In genomic region chr4:486435-486834, dm6 we compare ENCODE assay signal across 1 fruit fly cellular context.
TF ChIP-seq lines count a peak whose summit lies in the region.

No protein-coding gene starts in this region.

TF ChIP-seq in whole organism, embryonic, 481 proteins besides CTCF, POLR2A, EP300 and RAD21 (continued from another document and continues in another):
- TF ChIP-seq ci (GFP tag; IDR thresholded peaks at IDR 0.05; lab: Robert Waterston, UW) = peak; percentile 56; the same call in 2 of the 3 replicates
- no peak for TF ChIP-seq br (optimal IDR thresholded peaks at IDR 0.05; lab: Kevin White, UChicago)
- TF ChIP-seq fd64A (GFP tag; optimal IDR thresholded peaks at IDR 0.05; lab: Kevin White, UChicago) = no peak
- TF ChIP-seq zfh1 (GFP tag; IDR thresholded peaks at IDR 0.05; lab: Robert Waterston, UW) = 0 out of 3 replicates have a peak, but pooled peaks have one; percentile 36
- TF ChIP-seq bowl (GFP tag; IDR thresholded peaks at IDR 0.05; lab: Robert Waterston, UW) = no peak
- peak; percentile 30 for TF ChIP-seq pnt (GFP tag; optimal IDR thresholded peaks at IDR 0.05; lab: Kevin White, UChicago)
- peak; percentile 15 for TF ChIP-seq CG8388 (GFP tag; optimal IDR thresholded peaks at IDR 0.05; lab: Kevin White, UChicago)
- peak; percentile 59 for TF ChIP-seq CG3163 (GFP tag; optimal IDR thresholded peaks at IDR 0.05; lab: Kevin White, UChicago)
- TF ChIP-seq CG12071 (GFP tag; optimal IDR thresholded peaks at IDR 0.05; lab: Kevin White, UChicago) = no peak
- TF ChIP-seq D (optimal IDR thresholded peaks at IDR 0.05; lab: Kevin White, UChicago) = no peak
- no peak for TF ChIP-seq D (GFP tag; optimal IDR thresholded peaks at IDR 0.05; lab: Kevin White, UChicago)
- TF ChIP-seq Sry-β (GFP tag; optimal IDR thresholded peaks at IDR 0.05; lab: Kevin White, UChicago) = no peak
- no peak for TF ChIP-seq CG9727 (GFP tag; optimal IDR thresholded peaks at IDR 0.05; lab: Kevin White, UChicago)
- peak; percentile 65 for TF ChIP-seq CG13624 (GFP tag; optimal IDR thresholded peaks at IDR 0.05; lab: Kevin White, UChicago)
- TF ChIP-seq Opbp (GFP tag; IDR thresholded peaks at IDR 0.05; lab: Robert Waterston, UW; ENCODE audit: partially characterized antibody) = peak; percentile 95; the same call in 2 of the 3 replicates
- no peak for TF ChIP-seq Optix (GFP tag; IDR thresholded peaks at IDR 0.05; lab: Robert Waterston, UW)
- no peak for TF ChIP-seq CG12744 (GFP tag; optimal IDR thresholded peaks at IDR 0.05; lab: Kevin White, UChicago)
- peak; percentile 61 for TF ChIP-seq abd-A (tag; optimal IDR thresholded peaks at IDR 0.05; lab: Kevin White, UChicago)
- TF ChIP-seq CG17186 (GFP tag; optimal IDR thresholded peaks at IDR 0.05; lab: Kevin White, UChicago) = peak; percentile 13
- no peak for TF ChIP-seq Tbp (GFP tag; optimal IDR thresholded peaks at IDR 0.05; lab: Kevin White, UChicago)
- TF ChIP-seq CG12155 (GFP tag; optimal IDR thresholded peaks at IDR 0.05; lab: Kevin White, UChicago) = peak; percentile 41
- no peak for TF ChIP-seq Abd-B (GFP tag; optimal IDR thresholded peaks at IDR 0.05; lab: Kevin White, UChicago)
- no peak for TF ChIP-seq CG6689 (GFP tag; IDR thresholded peaks at IDR 0.05; lab: Robert Waterston, UW)
- TF ChIP-seq CG17912 (GFP tag; optimal IDR thresholded peaks at IDR 0.05; lab: Kevin White, UChicago) = no peak
- TF ChIP-seq dan (GFP tag; IDR thresholded peaks at IDR 0.05; lab: Robert Waterston, UW) = no peak
- peak; percentile 3 for TF ChIP-seq twi (tag; optimal IDR thresholded peaks at IDR 0.05; lab: Kevin White, UChicago)
- peak; percentile 87 for TF ChIP-seq sens (GFP tag; lab: Kevin White, UChicago)
- TF ChIP-seq Adf1 (GFP tag; IDR thresholded peaks at IDR 0.05; lab: Robert Waterston, UW) = no peak
- peak; percentile 52 for TF ChIP-seq Nf-YC (tag; optimal IDR thresholded peaks at IDR 0.05; lab: Kevin White, UChicago)
- TF ChIP-seq Bgb (GFP tag; IDR thresholded peaks at IDR 0.05; lab: Robert Waterston, UW; ENCODE audit: partially characterized antibody) = peak; percentile 98
- TF ChIP-seq Fer3 (tag; optimal IDR thresholded peaks at IDR 0.05; lab: Kevin White, UChicago) = peak; percentile 33
- TF ChIP-seq seq (GFP tag; IDR thresholded peaks at IDR 0.05; lab: Robert Waterston, UW) = no peak
- TF ChIP-seq zf30C (GFP tag; optimal IDR thresholded peaks at IDR 0.05; lab: Kevin White, UChicago) = no peak
- TF ChIP-seq Med (GFP tag; lab: Kevin White, UChicago) = peak; percentile 91
- peak in 1 of 2 experiments; percentile 7 for TF ChIP-seq Hr78 (GFP tag; optimal IDR thresholded peaks at IDR 0.05; lab: Kevin White, UChicago)
- TF ChIP-seq NC2β (GFP tag; optimal IDR thresholded peaks at IDR 0.05; lab: Kevin White, UChicago) = peak; percentile 21
- TF ChIP-seq Fer2 (tag; optimal IDR thresholded peaks at IDR 0.05; lab: Kevin White, UChicago) = no peak
- TF ChIP-seq GATAe (GFP tag; conservative IDR thresholded peaks at IDR 0.05; lab: Robert Waterston, UW) = no peak
- no peak for TF ChIP-seq CG2875 (GFP tag; optimal IDR thresholded peaks at IDR 0.05; lab: Kevin White, UChicago)
- TF ChIP-seq ato (GFP tag; IDR thresholded peaks at IDR 0.05; lab: Robert Waterston, UW; ENCODE audit: partially characterized antibody) = peak; percentile 96
- no peak for TF ChIP-seq Poxn (GFP tag; IDR thresholded peaks at IDR 0.05; lab: Robert Waterston, UW)
- peak; percentile 91 for TF ChIP-seq CG8290 (GFP tag; optimal IDR thresholded peaks at IDR 0.05; lab: Kevin White, UChicago)
- TF ChIP-seq CG8290 (tag; optimal IDR thresholded peaks at IDR 0.05; lab: Kevin White, UChicago) = peak; percentile 35 to 73
- TF ChIP-seq tgo (GFP tag; IDR thresholded peaks at IDR 0.05; lab: Robert Waterston, UW) = 0 out of 3 replicates have a peak, but pooled peaks have one; percentile 33
- peak; percentile 15 for TF ChIP-seq CG12236 (GFP tag; optimal IDR thresholded peaks at IDR 0.05; lab: Kevin White, UChicago)
- TF ChIP-seq CG9215 (GFP tag; IDR thresholded peaks at IDR 0.05; lab: Robert Waterston, UW) = no peak
- TF ChIP-seq CG34224 (GFP tag; IDR thresholded peaks at IDR 0.05; lab: Robert Waterston, UW; ENCODE audit: partially characterized antibody) = peak; percentile 95
- TF ChIP-seq ems (GFP tag; optimal IDR thresholded peaks at IDR 0.05; lab: Kevin White, UChicago) = peak; percentile 33
- TF ChIP-seq chn (GFP tag; optimal IDR thresholded peaks at IDR 0.05; lab: Kevin White, UChicago) = no peak
- TF ChIP-seq sc (optimal IDR thresholded peaks at IDR 0.05; lab: Kevin White, UChicago) = no peak
- no peak for TF ChIP-seq sc (GFP tag; optimal IDR thresholded peaks at IDR 0.05; lab: Kevin White, UChicago)
- TF ChIP-seq CG6765 (GFP tag; optimal IDR thresholded peaks at IDR 0.05; lab: Kevin White, UChicago) = no peak
- TF ChIP-seq crp (GFP tag; optimal IDR thresholded peaks at IDR 0.05; lab: Kevin White, UChicago) = peak; percentile 8 to 68
- peak; percentile 6 for TF ChIP-seq MESR4 (GFP tag; optimal IDR thresholded peaks at IDR 0.05; lab: Kevin White, UChicago)
- TF ChIP-seq danr (GFP tag; IDR thresholded peaks at IDR 0.05; lab: Robert Waterston, UW) = no peak
- no peak for TF ChIP-seq CG18619 (GFP tag; optimal IDR thresholded peaks at IDR 0.05; lab: Kevin White, UChicago)
- no peak for TF ChIP-seq trh (GFP tag; optimal IDR thresholded peaks at IDR 0.05; lab: Kevin White, UChicago)
- TF ChIP-seq Dek (tag; optimal IDR thresholded peaks at IDR 0.05; lab: Kevin White, UChicago) = no peak
- no peak for TF ChIP-seq ken (GFP tag; IDR thresholded peaks at IDR 0.05; lab: Robert Waterston, UW)
- peak; percentile 59 for TF ChIP-seq CG2712 (tag; optimal IDR thresholded peaks at IDR 0.05; lab: Kevin White, UChicago)
- no peak for TF ChIP-seq cwo (GFP tag; optimal IDR thresholded peaks at IDR 0.05; lab: Kevin White, UChicago)
- peak; percentile 62 for TF ChIP-seq CG7745 (tag; optimal IDR thresholded peaks at IDR 0.05; lab: Kevin White, UChicago)
- TF ChIP-seq onecut (GFP tag; IDR thresholded peaks at IDR 0.05; lab: Robert Waterston, UW) = peak; percentile 39
- peak; percentile 74 for TF ChIP-seq CG17829 (tag; optimal IDR thresholded peaks at IDR 0.05; lab: Kevin White, UChicago)
- TF ChIP-seq sim (GFP tag; IDR thresholded peaks at IDR 0.05; lab: Robert Waterston, UW) = no peak
- peak; percentile 58 for TF ChIP-seq Xbp1 (GFP tag; optimal IDR thresholded peaks at IDR 0.05; lab: Kevin White, UChicago)
- no peak for TF ChIP-seq odd (GFP tag; optimal IDR thresholded peaks at IDR 0.05; lab: Kevin White, UChicago)
- peak in 1 of 3 experiments; percentile 75 for TF ChIP-seq Stat92E (GFP tag; optimal IDR thresholded peaks at IDR 0.05; lab: Kevin White, UChicago)
- TF ChIP-seq CG4282 (GFP tag; optimal IDR thresholded peaks at IDR 0.05; lab: Kevin White, UChicago) = peak; percentile 26
- no peak for TF ChIP-seq Mes4 (GFP tag; optimal IDR thresholded peaks at IDR 0.05; lab: Kevin White, UChicago)
- TF ChIP-seq slp2 (GFP tag; optimal IDR thresholded peaks at IDR 0.05; lab: Kevin White, UChicago) = no peak
- TF ChIP-seq pzg (GFP tag; optimal IDR thresholded peaks at IDR 0.05; lab: Kevin White, UChicago) = peak; percentile 89
- TF ChIP-seq CG17612 (GFP tag; IDR thresholded peaks at IDR 0.05; lab: Robert Waterston, UW) = no peak
- TF ChIP-seq ftz-f1 (GFP tag; optimal IDR thresholded peaks at IDR 0.05; lab: Kevin White, UChicago) = no peak
- no peak for TF ChIP-seq esg (GFP tag; conservative IDR thresholded peaks at IDR 0.05; lab: Robert Waterston, UW)
- peak; percentile 53 for TF ChIP-seq slou (GFP tag; optimal IDR thresholded peaks at IDR 0.05; lab: Kevin White, UChicago)
- no peak; the same call in 2 of the 3 replicates for TF ChIP-seq zen2 (GFP tag; IDR thresholded peaks at IDR 0.05; lab: Robert Waterston, UW; ENCODE audit: partially characterized antibody)
- TF ChIP-seq Dp (GFP tag; optimal IDR thresholded peaks at IDR 0.05; lab: Kevin White, UChicago) = peak; percentile 81
- TF ChIP-seq CG4707 (GFP tag; optimal IDR thresholded peaks at IDR 0.05; lab: Kevin White, UChicago) = no peak
- TF ChIP-seq salm (tag; optimal IDR thresholded peaks at IDR 0.05; lab: Kevin White, UChicago) = no peak
- TF ChIP-seq aop (GFP tag; IDR thresholded peaks at IDR 0.05; lab: Robert Waterston, UW) = no peak
- TF ChIP-seq Drgx (GFP tag; IDR thresholded peaks at IDR 0.05; lab: Robert Waterston, UW) = no peak
- TF ChIP-seq sna (GFP tag; IDR thresholded peaks at IDR 0.05; lab: Robert Waterston, UW; ENCODE audit: partially characterized antibody) = peak; percentile 97
- no peak for TF ChIP-seq CG15011 (GFP tag; optimal IDR thresholded peaks at IDR 0.05; lab: Kevin White, UChicago)
- TF ChIP-seq knrl (GFP tag; IDR thresholded peaks at IDR 0.05; lab: Robert Waterston, UW; ENCODE audit: partially characterized antibody) = peak; percentile 92
- TF ChIP-seq H2.0 (GFP tag; IDR thresholded peaks at IDR 0.05; lab: Robert Waterston, UW) = no peak
- no peak for TF ChIP-seq NC2α (GFP tag; optimal IDR thresholded peaks at IDR 0.05; lab: Kevin White, UChicago)
- no peak for TF ChIP-seq sr (GFP tag; IDR thresholded peaks at IDR 0.05; lab: Robert Waterston, UW)
- TF ChIP-seq CG4424 (GFP tag; optimal IDR thresholded peaks at IDR 0.05; lab: Kevin White, UChicago) = peak; percentile 8
- no peak for TF ChIP-seq CG4404 (GFP tag; IDR thresholded peaks at IDR 0.05; lab: Robert Waterston, UW)
- no peak for TF ChIP-seq peb (GFP tag; IDR thresholded peaks at IDR 0.05; lab: Robert Waterston, UW)
- TF ChIP-seq Neu2 (GFP tag; optimal IDR thresholded peaks at IDR 0.05; lab: Kevin White, UChicago; ENCODE audit: borderline replicate concordance) = no peak
- peak; percentile 93 for TF ChIP-seq BEAF-32 (GFP tag; optimal IDR thresholded peaks at IDR 0.05; lab: Kevin White, UChicago)
- peak; percentile 84 for TF ChIP-seq vnd (GFP tag; IDR thresholded peaks at IDR 0.05; lab: Robert Waterston, UW; ENCODE audit: partially characterized antibody)
- TF ChIP-seq Lhr (GFP tag; optimal IDR thresholded peaks at IDR 0.05; lab: Kevin White, UChicago) = peak; percentile 97
- no peak for TF ChIP-seq CG8478 (optimal IDR thresholded peaks at IDR 0.05; lab: Kevin White, UChicago)
- TF ChIP-seq grn (GFP tag; optimal IDR thresholded peaks at IDR 0.05; lab: Kevin White, UChicago) = peak; percentile 47
- TF ChIP-seq Hr39 (optimal IDR thresholded peaks at IDR 0.05; lab: Kevin White, UChicago) = no peak
- TF ChIP-seq ash1 (GFP tag; optimal IDR thresholded peaks at IDR 0.05; lab: Kevin White, UChicago) = peak; percentile 43
- TF ChIP-seq CG4854 (GFP tag; optimal IDR thresholded peaks at IDR 0.05; lab: Kevin White, UChicago) = peak; percentile 39
- no peak for TF ChIP-seq ase (GFP tag; IDR thresholded peaks at IDR 0.05; lab: Robert Waterston, UW)
- TF ChIP-seq nerfin-2 (GFP tag; IDR thresholded peaks at IDR 0.05; lab: Robert Waterston, UW; ENCODE audit: partially characterized antibody) = peak; percentile 91
- TF ChIP-seq CHES-1-like (GFP tag; optimal IDR thresholded peaks at IDR 0.05; lab: Kevin White, UChicago) = no peak
- TF ChIP-seq ttk (GFP tag; IDR thresholded peaks at IDR 0.05; lab: Robert Waterston, UW) = no peak
- TF ChIP-seq CG8281 (tag; optimal IDR thresholded peaks at IDR 0.05; lab: Kevin White, UChicago) = no peak
- TF ChIP-seq CG2116 (GFP tag; optimal IDR thresholded peaks at IDR 0.05; lab: Kevin White, UChicago) = peak; percentile 94
- TF ChIP-seq amos (GFP tag; IDR thresholded peaks at IDR 0.05; lab: Robert Waterston, UW; ENCODE audit: partially characterized antibody) = peak; percentile 97
- TF ChIP-seq CG31388 (GFP tag; optimal IDR thresholded peaks at IDR 0.05; lab: Kevin White, UChicago) = no peak
- TF ChIP-seq mam (GFP tag; optimal IDR thresholded peaks at IDR 0.05; lab: Kevin White, UChicago) = peak; percentile 40
- peak; percentile 46; the same call in 1 of the 2 replicates for TF ChIP-seq CG32532 (GFP tag; IDR thresholded peaks at IDR 0.05; lab: Robert Waterston, UW)
- TF ChIP-seq CG17328 (GFP tag; IDR thresholded peaks at IDR 0.05; lab: Robert Waterston, UW) = peak; percentile 38
- peak; percentile 94 for TF ChIP-seq CG16813 (GFP tag; IDR thresholded peaks at IDR 0.05; lab: Robert Waterston, UW; ENCODE audit: partially characterized antibody)
- peak; percentile 96 for TF ChIP-seq unc-4 (GFP tag; IDR thresholded peaks at IDR 0.05; lab: Robert Waterston, UW; ENCODE audit: partially characterized antibody)
- no peak for TF ChIP-seq CG15479 (GFP tag; optimal IDR thresholded peaks at IDR 0.05; lab: Kevin White, UChicago)
- no peak for TF ChIP-seq CG10431 (GFP tag; optimal IDR thresholded peaks at IDR 0.05; lab: Kevin White, UChicago)
- no peak for TF ChIP-seq sqz (GFP tag; optimal IDR thresholded peaks at IDR 0.05; lab: Kevin White, UChicago)
- TF ChIP-seq gt (GFP tag; IDR thresholded peaks at IDR 0.05; lab: Robert Waterston, UW) = no peak
- TF ChIP-seq so (GFP tag; IDR thresholded peaks at IDR 0.05; lab: Robert Waterston, UW) = no peak
- TF ChIP-seq CG4360 (GFP tag; IDR thresholded peaks at IDR 0.05; lab: Robert Waterston, UW) = no peak
- no peak for TF ChIP-seq CG12219 (GFP tag; optimal IDR thresholded peaks at IDR 0.05; lab: Kevin White, UChicago)
- TF ChIP-seq Rfx (GFP tag; IDR thresholded peaks at IDR 0.05; lab: Robert Waterston, UW) = no peak; the same call in 1 of the 2 replicates
- no peak for TF ChIP-seq CG17568 (GFP tag; optimal IDR thresholded peaks at IDR 0.05; lab: Kevin White, UChicago)
- no peak for TF ChIP-seq cato (GFP tag; optimal IDR thresholded peaks at IDR 0.05; lab: Kevin White, UChicago; ENCODE audit: borderline replicate concordance)
- peak; percentile 43 for TF ChIP-seq tx (GFP tag; optimal IDR thresholded peaks at IDR 0.05; lab: Kevin White, UChicago)
- TF ChIP-seq nerfin-1 (tag; optimal IDR thresholded peaks at IDR 0.05; lab: Kevin White, UChicago) = peak; percentile 25
- no peak for TF ChIP-seq CG1832 (GFP tag; optimal IDR thresholded peaks at IDR 0.05; lab: Kevin White, UChicago)
- TF ChIP-seq CG30020 (tag; optimal IDR thresholded peaks at IDR 0.05; lab: Kevin White, UChicago) = peak; percentile 71
- peak; percentile 84 for TF ChIP-seq CG2129 (GFP tag; IDR thresholded peaks at IDR 0.05; lab: Robert Waterston, UW; ENCODE audit: partially characterized antibody)
- TF ChIP-seq CG4820 (GFP tag; optimal IDR thresholded peaks at IDR 0.05; lab: Kevin White, UChicago) = peak; percentile 30
- no peak for TF ChIP-seq en (GFP tag; optimal IDR thresholded peaks at IDR 0.05; lab: Kevin White, UChicago)
- no peak for TF ChIP-seq CG6654 (GFP tag; optimal IDR thresholded peaks at IDR 0.05; lab: Kevin White, UChicago)
- no peak; the same call in 1 of the 3 replicates for TF ChIP-seq CG7963 (GFP tag; IDR thresholded peaks at IDR 0.05; lab: Robert Waterston, UW; ENCODE audit: partially characterized antibody)
- TF ChIP-seq tin (GFP tag; optimal IDR thresholded peaks at IDR 0.05; lab: Kevin White, UChicago) = peak; percentile 33
